Worm (Caenorhabditis elegans) whole organism, L2 larva: ENCODE data around the gene sodh-2.

Experiments
- Y55F3AM.14 ChIP-seq: fragments of 200-800 bp; sonication (Bioruptor generic); optimal IDR thresholded peaks from 2 replicates; lab custom pipeline; 2018; ENCODE audit warnings: mild to moderate bottlenecking, missing genetic modification characterization, missing compliant biosample characterization
- ama-1 ChIP-seq: fragments of 150-350 bp; optimal IDR thresholded peaks from 2 replicates; lab custom pipeline; 2018; ENCODE audit warnings: inconsistent platforms
- ceh-82 ChIP-seq: fragments of 150-350 bp; optimal IDR thresholded peaks from 2 replicates; lab custom pipeline; 2014; ENCODE audit warnings: missing biosample characterization, missing genetic modification characterization
- crh-2 ChIP-seq: sonication (generic microtip); optimal IDR thresholded peaks from 2 replicates; lab custom pipeline; 2017; ENCODE audit warnings: missing biosample characterization, missing genetic modification characterization
- nhr-11 ChIP-seq: fragments of 150-350 bp; optimal IDR thresholded peaks from 2 replicates; lab custom pipeline; 2014; ENCODE audit warnings: missing biosample characterization, missing genetic modification characterization
- nhr-21 ChIP-seq: fragments of 150-350 bp; optimal IDR thresholded peaks from 2 replicates; lab custom pipeline; 2014; ENCODE audit warnings: missing biosample characterization, missing genetic modification characterization

DNA sequence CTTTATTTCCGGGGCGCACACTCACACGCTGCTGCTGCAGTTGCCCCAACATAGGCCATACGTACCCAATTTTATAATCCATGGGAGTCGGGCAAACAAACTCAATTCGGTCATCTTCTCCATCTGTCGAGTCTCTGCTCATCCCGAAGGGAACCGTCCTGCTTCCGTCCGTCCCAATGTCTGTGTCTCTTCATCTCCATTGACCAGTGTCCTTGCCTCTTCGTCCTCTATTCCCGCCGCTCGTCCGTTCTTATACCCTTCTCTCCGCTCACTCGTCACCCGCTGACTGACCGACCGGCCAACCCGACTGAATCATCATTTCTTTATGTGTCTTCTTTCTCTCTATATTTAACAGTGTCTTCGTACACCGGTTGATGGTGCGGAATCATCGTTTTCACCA is 46.2 kb downstream of the sodh-2 start:
- TF ChIP-seq crh-2 (tag; lab: Kevin White, UChicago) (no peak), nhr-11 (no peak), Y55F3AM.14 (GFP tag; lab: Kevin White, UChicago) (no peak), ceh-82 (tag; lab: Kevin White, UChicago) (no peak), nhr-21 (no peak), ama-1 (lab: Kevin White, UChicago) (no peak)
